Worm (Caenorhabditis elegans): Measurements from ENCODE around the gene B0303.11.

Gene B0303.11

ce11 chrIII:8664897-8665388 is 45.3 kb downstream of the B0303.11 start, which contains the start of gene F22B7.1:
Gene F22B7.1, plus strand, starts transcription at chrIII:8665338.
- no peak for TF ChIP-seq pha-4 (GFP tag; IDR thresholded peaks at IDR 0.05)
- TF ChIP-seq pha-4 (tag; optimal IDR thresholded peaks at IDR 0.05) = no peak
- peak; percentile 44 for TF ChIP-seq hlh-30 (tag; optimal IDR thresholded peaks at IDR 0.05; ENCODE audit: insufficient read depth)
- TF ChIP-seq lsy-2 (tag; optimal IDR thresholded peaks at IDR 0.05) = peak in 1 of 2 experiments; percentile 11

ce11 chrIII:8663143-8663542 is 47.1 kb downstream of the B0303.11 start:
- TF ChIP-seq nhr-28 (tag; optimal IDR thresholded peaks at IDR 0.05) (no peak), unc-62 (GFP tag; optimal IDR thresholded peaks at IDR 0.05 in 1 of 2) (peak in 1 of 2 experiments; percentile 86), unc-62 (tag; optimal IDR thresholded peaks at IDR 0.05) (no peak), egl-43 (GFP tag; IDR thresholded peaks at IDR 0.05) (no peak)

- peak; percentile 82 for TF ChIP-seq T20F7.1 (GFP tag; optimal IDR thresholded peaks at IDR 0.05)
- TF ChIP-seq nhr-11 (tag; optimal IDR thresholded peaks at IDR 0.05) = peak; percentile 98
- TF ChIP-seq nhr-28 (tag; optimal IDR thresholded peaks at IDR 0.05) = peak; percentile 89
- peak; percentile 97 for TF ChIP-seq nhr-48 (tag; optimal IDR thresholded peaks at IDR 0.05)
- TF ChIP-seq cey-2 (tag; optimal IDR thresholded peaks at IDR 0.05; ENCODE audit: borderline replicate concordance, insufficient read depth) = peak; percentile 90
- peak; percentile 88 to 90 for TF ChIP-seq hif-1 (tag; optimal IDR thresholded peaks at IDR 0.05)
- no peak for TF ChIP-seq zip-11 (GFP tag; IDR thresholded peaks at IDR 0.05)
- TF ChIP-seq mdl-1 (tag; optimal IDR thresholded peaks at IDR 0.05) = peak; percentile 66 to 97
- TF ChIP-seq spr-1 (tag; optimal IDR thresholded peaks at IDR 0.05) = peak; percentile 72
- TF ChIP-seq nhr-25 (tag; optimal IDR thresholded peaks at IDR 0.05; ENCODE audit: borderline replicate concordance, insufficient read depth) = peak; percentile 72
- TF ChIP-seq F10B5.3 (tag; optimal IDR thresholded peaks at IDR 0.05) = no peak
- TF ChIP-seq lin-29 (GFP tag; IDR thresholded peaks at IDR 0.05) = no peak
- peak; percentile 32 for TF ChIP-seq ceh-28 (tag; optimal IDR thresholded peaks at IDR 0.05)
- no peak for TF ChIP-seq unc-39 (tag; optimal IDR thresholded peaks at IDR 0.05)
- peak; percentile 44 for TF ChIP-seq madf-9 (GFP tag; conservative IDR thresholded peaks at IDR 0.05)
- TF ChIP-seq dmd-9 (GFP tag; IDR thresholded peaks at IDR 0.05) = no peak
- peak; percentile 97 to 99 for TF ChIP-seq daf-16 (GFP tag; optimal IDR thresholded peaks at IDR 0.05)
- peak; percentile 99 for TF ChIP-seq daf-16 (tag; optimal IDR thresholded peaks at IDR 0.05)
- TF ChIP-seq nhr-77 (tag; optimal IDR thresholded peaks at IDR 0.05) = peak; percentile 91
- peak; percentile 49 for TF ChIP-seq jun-1 (tag; optimal IDR thresholded peaks at IDR 0.05)
- TF ChIP-seq R02D3.7 (tag; optimal IDR thresholded peaks at IDR 0.05) = no peak
- no peak for TF ChIP-seq daf-8 (GFP tag; IDR thresholded peaks at IDR 0.05)
- peak; percentile 53 for TF ChIP-seq skn-1 (tag; optimal IDR thresholded peaks at IDR 0.05)
- TF ChIP-seq pqm-1 (tag; optimal IDR thresholded peaks at IDR 0.05) = peak; percentile 15
- TF ChIP-seq daf-12 (tag; optimal IDR thresholded peaks at IDR 0.05) = no peak
- TF ChIP-seq nhr-111 (GFP tag; optimal IDR thresholded peaks at IDR 0.05) = no peak
- peak; percentile 80 for TF ChIP-seq nhr-10 (tag; optimal IDR thresholded peaks at IDR 0.05)
- TF ChIP-seq nhr-6 (tag; optimal IDR thresholded peaks at IDR 0.05) = no peak
- TF ChIP-seq F26F4.8 (GFP tag; conservative IDR thresholded peaks at IDR 0.05) = no peak
- TF ChIP-seq ZK546.5 (tag; optimal IDR thresholded peaks at IDR 0.05) = no peak
- TF ChIP-seq unc-62 (GFP tag; optimal IDR thresholded peaks at IDR 0.05 in 1 of 2) = peak; percentile 45 to 99
- peak; percentile 31 for TF ChIP-seq unc-62 (tag; optimal IDR thresholded peaks at IDR 0.05)
- TF ChIP-seq ceh-62 (tag; optimal IDR thresholded peaks at IDR 0.05) = no peak
- peak; percentile 96 for TF ChIP-seq php-3 (GFP tag; IDR thresholded peaks at IDR 0.05)
- peak; percentile 68 for TF ChIP-seq egl-27 (tag; optimal IDR thresholded peaks at IDR 0.05)
- peak; percentile 98 for TF ChIP-seq mxl-3 (GFP tag; optimal IDR thresholded peaks at IDR 0.05)
- peak; percentile 77; the same call in 1 of the 2 replicates for TF ChIP-seq T26A8.4 (GFP tag; IDR thresholded peaks at IDR 0.05)
- TF ChIP-seq ceh-20 (GFP tag; IDR thresholded peaks at IDR 0.05) = peak; percentile 92; the same call in 1 of the 2 replicates
- TF ChIP-seq madf-5 (GFP tag; IDR thresholded peaks at IDR 0.05) = no peak
- no peak for TF ChIP-seq snpc-1.2 (GFP tag; IDR thresholded peaks at IDR 0.05)
- no peak for TF ChIP-seq attf-4 (tag; optimal IDR thresholded peaks at IDR 0.05)
- TF ChIP-seq aly-2 (tag; optimal IDR thresholded peaks at IDR 0.05) = no peak
- TF ChIP-seq nhr-42 (GFP tag; IDR thresholded peaks at IDR 0.05) = peak; percentile 60; the same call in 1 of the 2 replicates
These were observed 51.8 kb downstream of the B0303.11 start for ce11 chrIII:8658367-8658761.

Data from whole organism, L4 larva.